Fruit fly (Drosophila melanogaster) whole organism, embryonic: ENCODE results near the gene CG5758.
A peak's percentile ranks its signal among the peaks of the same experiment; 100 is the strongest.

Experiments
- Atf6 ChIP-seq: fragments of 200-800 bp; sonication (Bioruptor generic); IDR thresholded peaks from 2 replicates; pipeline ENCODE4 v1.3.6; 2022; ENCODE audit warnings: missing biosample characterization, missing genetic modification characterization
- BtbVII ChIP-seq: fragments of 200-800 bp; sonication (Bioruptor generic); optimal IDR thresholded peaks from 3 replicates; lab custom pipeline; 2017; ENCODE audit warnings: missing biosample characterization, mild to moderate bottlenecking, missing genetic modification characterization
- CG10462 ChIP-seq: fragments of 200-800 bp; sonication (Bioruptor generic); optimal IDR thresholded peaks from 2 replicates; lab custom pipeline; 2016; ENCODE audit warnings: missing biosample characterization, missing genetic modification characterization
- CG11560 ChIP-seq: fragments of 200-800 bp; sonication (Bioruptor generic); IDR thresholded peaks from 3 replicates; pipeline ENCODE4 v1.3.6; 2022; ENCODE audit warnings: missing biosample characterization, missing genetic modification characterization
- CG1233 ChIP-seq: fragments of 200-800 bp; sonication (Bioruptor generic); optimal IDR thresholded peaks from 4 replicates; lab custom pipeline; 2018; ENCODE audit warnings: missing biosample characterization, mild to moderate bottlenecking, missing genetic modification characterization
- CG13123 ChIP-seq: fragments of 200-800 bp; sonication (Bioruptor generic); optimal IDR thresholded peaks from 2 replicates; lab custom pipeline; 2016; ENCODE audit warnings: missing biosample characterization, missing genetic modification characterization
- CG1529 ChIP-seq: fragments of 200-800 bp; sonication (Bioruptor generic); optimal IDR thresholded peaks from 3 replicates; lab custom pipeline; 2018; ENCODE audit warnings: missing biosample characterization, missing genetic modification characterization
- CG1603 ChIP-seq: fragments of 200-800 bp; sonication (Bioruptor generic); optimal IDR thresholded peaks from 2 replicates; lab custom pipeline; 2019; ENCODE audit warnings: missing biosample characterization, mild to moderate bottlenecking, missing genetic modification characterization, moderate library complexity
- CG1647 ChIP-seq: fragments of 200-800 bp; sonication (Bioruptor generic); optimal IDR thresholded peaks from 3 replicates; lab custom pipeline; 2016; ENCODE audit warnings: missing biosample characterization, missing genetic modification characterization
- CG16779 ChIP-seq: fragments of 200-800 bp; sonication (Bioruptor generic); IDR thresholded peaks from 2 replicates; pipeline ENCODE4 v1.3.6; 2022; ENCODE audit warnings: missing biosample characterization, missing genetic modification characterization
- CG17829 ChIP-seq: fragments of 200-800 bp; optimal IDR thresholded peaks from 2 replicates; lab custom pipeline; 2019; ENCODE audit warnings: missing biosample characterization, mild to moderate bottlenecking, missing genetic modification characterization, moderate library complexity
- CG2678 ChIP-seq: fragments of 200-800 bp; sonication (Bioruptor generic); optimal IDR thresholded peaks from 3 replicates; lab custom pipeline; 2019; ENCODE audit warnings: missing biosample characterization, mild to moderate bottlenecking, missing genetic modification characterization, moderate library complexity
- CG31365 ChIP-seq: fragments of 200-800 bp; sonication (Bioruptor generic); optimal IDR thresholded peaks from 2 replicates; lab custom pipeline; 2018; ENCODE audit warnings: missing biosample characterization, mild to moderate bottlenecking, missing genetic modification characterization
- CG34376 ChIP-seq: fragments of 200-800 bp; sonication (Bioruptor generic); optimal IDR thresholded peaks from 2 replicates; lab custom pipeline; 2018; ENCODE audit warnings: missing biosample characterization, mild to moderate bottlenecking, missing genetic modification characterization
- CG4328 ChIP-seq: fragments of 200-800 bp; sonication (Bioruptor generic); optimal IDR thresholded peaks from 3 replicates; lab custom pipeline; 2017; ENCODE audit warnings: missing biosample characterization, missing genetic modification reagents, missing genetic modification characterization
- CG4707 ChIP-seq: fragments of 200-800 bp; sonication (Bioruptor generic); optimal IDR thresholded peaks from 2 replicates; lab custom pipeline; 2018; ENCODE audit warnings: missing biosample characterization, mild to moderate bottlenecking, missing genetic modification characterization, moderate library complexity
- CG8089 ChIP-seq: fragments of 200-800 bp; sonication (Bioruptor generic); optimal IDR thresholded peaks from 3 replicates; lab custom pipeline; 2016; ENCODE audit warnings: missing biosample characterization, missing genetic modification characterization
- D ChIP-seq, 2 experiments: fragments of 200-800 bp in 1 of 2; fragments of >200 bp in 1 of 2; sonication (Bioruptor generic) in 1 of 2; optimal IDR thresholded peaks; 2 replicates in 1 of 2; 3 replicates in 1 of 2; lab custom pipeline; 2017; ENCODE audit warnings: mild to moderate bottlenecking in 1 of 2, missing biosample characterization in 1 of 2, missing genetic modification characterization in 1 of 2, missing genetic modification reagents in 1 of 2
- ERR ChIP-seq: fragments of 200-800 bp; sonication (Bioruptor generic); optimal IDR thresholded peaks from 2 replicates; lab custom pipeline; 2016; ENCODE audit warnings: missing biosample characterization, missing genetic modification characterization
- Ets97D ChIP-seq: fragments of 200-800 bp; sonication (Bioruptor generic); optimal IDR thresholded peaks from 3 replicates; lab custom pipeline; 2016; ENCODE audit warnings: missing biosample characterization, missing genetic modification characterization
- GATAe ChIP-seq: fragments of 200-800 bp; sonication (Bioruptor generic); conservative IDR thresholded peaks from 2 replicates; pipeline ENCODE4 v1.3.6; 2022; ENCODE audit warnings: missing biosample characterization, missing genetic modification characterization
- Gsc ChIP-seq: fragments of 200-800 bp; sonication (Bioruptor generic); IDR thresholded peaks from 2 replicates; pipeline ENCODE4 v1.3.6; 2022; ENCODE audit warnings: missing biosample characterization, missing genetic modification characterization
- Lhr ChIP-seq: fragments of 200-800 bp; sonication (Bioruptor generic); optimal IDR thresholded peaks from 3 replicates; lab custom pipeline; 2017; ENCODE audit warnings: mild to moderate bottlenecking, missing biosample characterization, missing genetic modification reagents, missing genetic modification characterization
- MTF-1 ChIP-seq: fragments of 200-800 bp; sonication (Bioruptor generic); optimal IDR thresholded peaks from 2 replicates; lab custom pipeline; 2018; ENCODE audit warnings: missing biosample characterization, mild to moderate bottlenecking, missing genetic modification characterization, borderline replicate concordance
- Myb ChIP-seq: fragments of 200-800 bp; sonication (Bioruptor generic); optimal IDR thresholded peaks from 2 replicates; lab custom pipeline; 2016; ENCODE audit warnings: missing biosample characterization, missing genetic modification characterization
- Nf-YB ChIP-seq: fragments of 200-800 bp; sonication (Bioruptor generic); optimal IDR thresholded peaks from 3 replicates; lab custom pipeline; 2019; ENCODE audit warnings: missing biosample characterization, mild to moderate bottlenecking, missing genetic modification characterization, moderate library complexity
- Optix ChIP-seq: fragments of 200-800 bp; sonication (Bioruptor generic); IDR thresholded peaks from 3 replicates; pipeline ENCODE4 v1.3.6; 2022; ENCODE audit warnings: missing biosample characterization, missing genetic modification characterization
- Six4 ChIP-seq: fragments of 200-800 bp; sonication (Bioruptor generic); optimal IDR thresholded peaks from 2 replicates; lab custom pipeline; 2016; ENCODE audit warnings: missing biosample characterization, missing genetic modification characterization
- br ChIP-seq: fragments of >200 bp; optimal IDR thresholded peaks from 2 replicates; lab custom pipeline; 2017
- bsh ChIP-seq, 2 experiments: fragments of 200-800 bp; sonication (Bioruptor generic); optimal IDR thresholded peaks; 2 replicates each; lab custom pipeline; 2017 to 2018; ENCODE audit warnings: mild to moderate bottlenecking in 2 of 2, missing biosample characterization in 2 of 2, missing genetic modification characterization in 2 of 2, moderate library complexity in 1 of 2
- cato ChIP-seq: fragments of 200-800 bp; sonication (Bioruptor generic); optimal IDR thresholded peaks from 2 replicates; lab custom pipeline; 2016; ENCODE audit warnings: missing biosample characterization, missing genetic modification characterization, borderline replicate concordance
- cwo ChIP-seq: fragments of 200-800 bp; sonication (Bioruptor generic); optimal IDR thresholded peaks from 3 replicates; lab custom pipeline; 2017; ENCODE audit warnings: missing biosample characterization, missing genetic modification characterization, mild to moderate bottlenecking, moderate library complexity, missing genetic modification reagents
- dati ChIP-seq: fragments of 200-800 bp; sonication (Bioruptor generic); IDR thresholded peaks from 2 replicates; pipeline ENCODE4 v1.3.6; 2022; ENCODE audit warnings: missing biosample characterization, missing genetic modification characterization
- dm ChIP-seq: fragments of 200-800 bp; sonication (Bioruptor generic); optimal IDR thresholded peaks from 3 replicates; lab custom pipeline; 2016; ENCODE audit warnings: missing biosample characterization, missing genetic modification characterization
- dmrt11E ChIP-seq: fragments of 200-800 bp; sonication (Bioruptor generic); optimal IDR thresholded peaks from 3 replicates; lab custom pipeline; 2018; ENCODE audit warnings: missing biosample characterization, mild to moderate bottlenecking, missing genetic modification characterization, moderate library complexity
- emc ChIP-seq: fragments of 200-800 bp; sonication (Bioruptor generic); optimal IDR thresholded peaks from 2 replicates; lab custom pipeline; 2016; ENCODE audit warnings: missing biosample characterization, missing genetic modification characterization
- en ChIP-seq: fragments of 200-800 bp; sonication (Bioruptor generic); optimal IDR thresholded peaks from 2 replicates; lab custom pipeline; 2016; ENCODE audit warnings: missing biosample characterization, missing genetic modification characterization
- esg ChIP-seq: fragments of 200-800 bp; sonication (Bioruptor generic); conservative IDR thresholded peaks from 2 replicates; pipeline ENCODE4 v1.3.6; 2022; ENCODE audit warnings: missing biosample characterization, missing genetic modification characterization
- gt ChIP-seq: fragments of 200-800 bp; sonication (Bioruptor generic); IDR thresholded peaks from 2 replicates; pipeline ENCODE4 v1.3.6; 2022; ENCODE audit warnings: missing biosample characterization, missing genetic modification characterization
- hb ChIP-seq: fragments of 200-800 bp; sonication (Bioruptor generic); IDR thresholded peaks from 3 replicates; pipeline ENCODE4 v1.3.6; 2022; ENCODE audit warnings: missing biosample characterization, missing genetic modification characterization; ENCODE audit not compliant: partially characterized antibody
- hkb ChIP-seq, 2 experiments: fragments of 200-800 bp in 1 of 2; fragments of >200 bp in 1 of 2; sonication (Bioruptor generic) in 1 of 2; IDR thresholded peaks in 1 of 2; optimal IDR thresholded peaks in 1 of 2; 2 replicates each; pipeline versions ENCODE4 v1.3.6 to Lab custom; 2017 to 2022; ENCODE audit warnings: missing biosample characterization in 1 of 2, missing genetic modification characterization in 1 of 2
- knrl ChIP-seq: fragments of 200-800 bp; sonication (Bioruptor generic); IDR thresholded peaks from 3 replicates; pipeline ENCODE4 v1.3.6; 2022; ENCODE audit warnings: missing biosample characterization, missing genetic modification characterization; ENCODE audit not compliant: partially characterized antibody
- pan ChIP-seq, 4 experiments: fragments of >200 bp in 3 of 4; fragments of 200-800 bp in 1 of 4; sonication (Bioruptor generic) in 1 of 4; optimal IDR thresholded peaks in 3 of 4; IDR thresholded peaks in 1 of 4; 2 replicates each; pipeline versions ENCODE4 v1.3.6 to Lab custom; 2017 to 2022; ENCODE audit warnings: missing biosample characterization in 2 of 4, missing genetic modification characterization in 2 of 4, mixed read lengths in 1 of 4
- pb ChIP-seq: fragments of 200-800 bp; sonication (Bioruptor generic); optimal IDR thresholded peaks from 3 replicates; lab custom pipeline; 2016; ENCODE audit warnings: missing biosample characterization, missing genetic modification characterization
- schlank ChIP-seq: fragments of 200-800 bp; sonication (Bioruptor generic); optimal IDR thresholded peaks from 2 replicates; lab custom pipeline; 2018; ENCODE audit warnings: missing biosample characterization, mild to moderate bottlenecking, missing genetic modification characterization
- tin ChIP-seq: fragments of 200-800 bp; sonication (Bioruptor generic); optimal IDR thresholded peaks from 3 replicates; lab custom pipeline; 2016; ENCODE audit warnings: missing biosample characterization, missing genetic modification characterization
- yki ChIP-seq: fragments of >200 bp; optimal IDR thresholded peaks from 3 replicates; lab custom pipeline; 2018

CG5758 gene

DNA sequence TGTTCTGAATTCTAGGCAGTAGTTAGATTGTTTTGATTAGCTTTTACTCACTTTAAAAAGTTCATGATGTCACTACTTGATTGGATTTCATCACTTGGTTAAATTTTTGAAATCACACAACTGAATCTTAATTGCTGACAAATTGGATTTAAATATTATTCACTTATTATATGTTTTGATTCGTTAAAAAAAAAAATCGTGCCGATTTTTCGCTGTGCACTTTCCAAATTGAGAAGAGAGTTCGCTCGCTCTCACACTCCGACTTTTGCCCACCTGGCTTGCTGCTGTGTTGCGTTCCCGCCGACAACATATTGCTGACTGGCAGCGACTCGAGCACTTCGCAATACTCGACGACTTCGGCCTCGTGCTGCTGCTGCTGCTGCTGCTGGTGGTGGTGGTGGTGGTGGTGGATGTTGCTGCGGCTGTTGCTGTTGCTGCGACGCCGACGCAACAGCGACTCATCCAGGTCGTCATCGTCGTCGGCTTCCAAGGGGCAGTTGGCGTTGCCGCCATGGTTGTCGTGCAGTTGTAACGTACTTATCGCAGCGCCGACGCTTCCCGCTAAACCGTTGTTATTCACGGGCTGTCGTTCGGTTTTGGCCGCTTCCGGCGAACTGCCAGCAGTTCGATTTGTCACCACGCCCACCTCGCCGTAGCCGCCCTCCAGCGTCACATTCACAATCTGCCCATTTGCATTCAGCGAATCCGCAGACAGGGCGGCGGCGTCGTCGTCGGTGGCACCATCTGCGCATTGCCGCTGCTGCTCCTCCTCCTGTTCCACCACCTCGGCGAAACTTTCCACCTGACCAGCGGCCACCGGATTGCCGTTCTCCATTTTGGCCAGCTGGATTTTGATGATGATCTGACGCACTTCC, 21.9 kb downstream of the CG5758 start (continued):
- TF ChIP-seq CG31365 (tag; lab: Kevin White, UChicago) (no peak), Optix (GFP tag; lab: Robert Waterston, UW) (0 out of 3 replicates have a peak, but pooled peaks have one; percentile 22), CG8089 (GFP tag; lab: Kevin White, UChicago) (no peak), emc (GFP tag; lab: Kevin White, UChicago) (peak; percentile 10), CG2678 (tag; lab: Kevin White, UChicago) (peak; percentile 80), CG16779 (peak; percentile 15; the same call in 1 of the 2 replicates), pan (optimal IDR thresholded peaks at IDR 0.05; lab: Kevin White, UChicago) (no peak), pan (GFP tag; optimal IDR thresholded peaks at IDR 0.05 in 1 of 2, IDR thresholded peaks at IDR 0.05 in 1 of 2) (peak in 1 of 2 experiments; percentile 61), Atf6 (GFP tag; lab: Robert Waterston, UW) (peak; percentile 57), esg (no peak; the same call in 1 of the 2 replicates), D (optimal IDR thresholded peaks at IDR 0.05; lab: Kevin White, UChicago) (no peak), D (GFP tag; optimal IDR thresholded peaks at IDR 0.05; lab: Kevin White, UChicago) (peak; percentile 72), Ets97D (GFP tag; lab: Kevin White, UChicago) (peak; percentile 10), hkb (optimal IDR thresholded peaks at IDR 0.05; lab: Kevin White, UChicago) (no peak), hkb (GFP tag; IDR thresholded peaks at IDR 0.05; lab: Robert Waterston, UW) (no peak), CG34376 (GFP tag; lab: Kevin White, UChicago) (peak; percentile 68), CG1529 (GFP tag; lab: Kevin White, UChicago) (peak; percentile 57), Six4 (GFP tag; lab: Kevin White, UChicago) (peak; percentile 55), BtbVII (GFP tag; lab: Kevin White, UChicago) (peak; percentile 66), bsh (GFP tag; optimal IDR thresholded peaks at IDR 0.05; lab: Kevin White, UChicago) (peak in 1 of 2 experiments; percentile 53), CG1647 (peak; percentile 22), MTF-1 (GFP tag; lab: Kevin White, UChicago) (no peak), GATAe (no peak), Lhr (GFP tag; lab: Kevin White, UChicago) (no peak), ERR (GFP tag; lab: Kevin White, UChicago) (no peak), CG1603 (tag; lab: Kevin White, UChicago) (peak; percentile 56), en (no peak), CG11560 (tag; lab: Robert Waterston, UW) (peak; percentile 28; the same call in 1 of the 3 replicates), tin (GFP tag; lab: Kevin White, UChicago) (peak; percentile 65), CG10462 (GFP tag; lab: Kevin White, UChicago) (peak; percentile 49), schlank (tag; lab: Kevin White, UChicago) (peak; percentile 25), Nf-YB (GFP tag; lab: Kevin White, UChicago) (peak; percentile 20), pb (no peak), gt (GFP tag; lab: Robert Waterston, UW) (no peak), CG4707 (GFP tag; lab: Kevin White, UChicago) (no peak), hb (no peak), dm (GFP tag; lab: Kevin White, UChicago) (peak; percentile 41), CG1233 (GFP tag; lab: Kevin White, UChicago) (peak; percentile 19), Gsc (GFP tag; lab: Robert Waterston, UW) (no peak), cwo (GFP tag; lab: Kevin White, UChicago) (peak; percentile 64), yki (lab: Kevin White, UChicago) (no peak), cato (peak; percentile 59), dmrt11E (tag; lab: Kevin White, UChicago) (no peak), Myb (GFP tag; lab: Kevin White, UChicago) (peak; percentile 31), dati (GFP tag; lab: Robert Waterston, UW) (no peak), CG17829 (tag; lab: Kevin White, UChicago) (peak; percentile 62), knrl (no peak), CG13123 (GFP tag; lab: Kevin White, UChicago) (peak; percentile 19), br (no peak), CG4328 (GFP tag; lab: Kevin White, UChicago) (no peak)
